Fruit fly (Drosophila melanogaster) whole organism, wandering third instar larva: ENCODE measurements around the gene CG43255.

Experiments
- Abd-B ChIP-seq: fragments of >200 bp; optimal IDR thresholded peaks from 2 replicates; lab custom pipeline; 2017; ENCODE audit warnings: missing biosample characterization, missing genetic modification characterization
- CG32264 ChIP-seq: fragments of 200-800 bp; sonication (Bioruptor generic); optimal IDR thresholded peaks from 2 replicates; lab custom pipeline; 2016; ENCODE audit warnings: missing biosample characterization, missing genetic modification characterization
- CG9705 ChIP-seq: fragments of 200-800 bp; sonication (Bioruptor generic); optimal IDR thresholded peaks from 2 replicates; lab custom pipeline; 2018; ENCODE audit warnings: missing biosample characterization, mild to moderate bottlenecking, missing genetic modification characterization
- CrebA ChIP-seq: fragments of 200-800 bp; sonication (Bioruptor generic); optimal IDR thresholded peaks from 2 replicates; lab custom pipeline; 2016; ENCODE audit warnings: missing biosample characterization, mild to moderate bottlenecking, missing genetic modification characterization, borderline replicate concordance
- Dfd ChIP-seq: fragments of >200 bp; optimal IDR thresholded peaks from 2 replicates; lab custom pipeline; 2017; ENCODE audit warnings: missing biosample characterization, missing genetic modification characterization
- Dif ChIP-seq: fragments of 200-275, 200-300 bp; sonication (Bioruptor generic); optimal IDR thresholded peaks from 2 replicates; lab custom pipeline; 2018; ENCODE audit warnings: missing biosample characterization, missing genetic modification characterization; ENCODE audit not compliant: partially characterized antibody
- GATAd ChIP-seq: sonication (Bioruptor generic); optimal IDR thresholded peaks from 2 replicates; lab custom pipeline; 2016; ENCODE audit warnings: missing biosample characterization, missing genetic modification characterization
- HLH106 ChIP-seq: fragments of 200-800 bp; optimal IDR thresholded peaks from 3 replicates; lab custom pipeline; 2019; ENCODE audit warnings: missing biosample characterization, mild to moderate bottlenecking, missing genetic modification characterization, moderate library complexity
- Hnf4 ChIP-seq: fragments of 200-800 bp; sonication (Bioruptor generic); optimal IDR thresholded peaks from 2 replicates; lab custom pipeline; 2016; ENCODE audit warnings: missing biosample characterization, mild to moderate bottlenecking, missing genetic modification characterization
- Hr78 ChIP-seq: fragments of >200 bp; optimal IDR thresholded peaks from 2 replicates; lab custom pipeline; 2017; ENCODE audit warnings: missing biosample characterization, missing genetic modification characterization
- Hr83 ChIP-seq: fragments of 200-300 bp; sonication (Bioruptor generic); optimal IDR thresholded peaks from 2 replicates; lab custom pipeline; 2016; ENCODE audit warnings: missing biosample characterization, mild to moderate bottlenecking, missing genetic modification characterization, moderate library complexity; ENCODE audit not compliant: poor library complexity, severe bottlenecking
- Jra ChIP-seq: sonication (Bioruptor generic); optimal IDR thresholded peaks from 2 replicates; lab custom pipeline; 2016; ENCODE audit warnings: missing biosample characterization, missing genetic modification characterization
- Mio ChIP-seq: sonication (Bioruptor generic); optimal IDR thresholded peaks from 2 replicates; lab custom pipeline; 2016; ENCODE audit warnings: missing biosample characterization, missing genetic modification characterization
- N ChIP-seq: fragments of >200 bp; optimal IDR thresholded peaks from 2 replicates; lab custom pipeline; 2018; ENCODE audit warnings: missing biosample characterization, missing external identifiers, missing genetic modification characterization
- OdsH ChIP-seq: fragments of 200-800 bp; sonication (Bioruptor generic); optimal IDR thresholded peaks from 2 replicates; lab custom pipeline; 2016; ENCODE audit warnings: missing biosample characterization, mild to moderate bottlenecking, missing genetic modification characterization
- Rel ChIP-seq, 2 experiments: fragments of 200-800 bp; sonication (Bioruptor generic) in 1 of 2; optimal IDR thresholded peaks; 2 replicates in 1 of 2; 3 replicates in 1 of 2; lab custom pipeline; 2016 to 2019; ENCODE audit warnings: mild to moderate bottlenecking in 2 of 2, missing biosample characterization in 2 of 2, missing genetic modification characterization in 2 of 2, moderate library complexity in 1 of 2
- Sp1 ChIP-seq: fragments of 200-800 bp; sonication (Bioruptor generic); optimal IDR thresholded peaks from 3 replicates; lab custom pipeline; 2019; ENCODE audit warnings: missing biosample characterization, mild to moderate bottlenecking, missing genetic modification characterization, moderate library complexity
- Vsx2 ChIP-seq: fragments of 200-300, 225-300 bp; sonication (Bioruptor generic); optimal IDR thresholded peaks from 2 replicates; lab custom pipeline; 2018; ENCODE audit warnings: missing biosample characterization, missing genetic modification characterization; ENCODE audit not compliant: partially characterized antibody
- br ChIP-seq: fragments of 200-800 bp; sonication (Bioruptor generic); optimal IDR thresholded peaks from 2 replicates; lab custom pipeline; 2016; ENCODE audit warnings: missing biosample characterization, missing genetic modification characterization
- brk ChIP-seq: fragments of 200-800 bp; sonication (Bioruptor generic); optimal IDR thresholded peaks from 2 replicates; lab custom pipeline; 2016; ENCODE audit warnings: missing biosample characterization, mild to moderate bottlenecking, missing genetic modification characterization
- dl ChIP-seq, 2 experiments: fragments of 175-275, 200-275 bp in 1 of 2; fragments of 200-275 bp in 1 of 2; sonication (Bioruptor generic); optimal IDR thresholded peaks; lab custom pipeline; 2018; ENCODE audit warnings: mild to moderate bottlenecking in 2 of 2, missing biosample characterization in 2 of 2, missing genetic modification characterization in 2 of 2, moderate library complexity in 2 of 2; ENCODE audit not compliant: partially characterized antibody in 2 of 2, insufficient read depth in 1 of 2
- dmrt93B ChIP-seq: fragments of 200-800 bp; sonication (Bioruptor generic); optimal IDR thresholded peaks from 2 replicates; lab custom pipeline; 2018; ENCODE audit warnings: missing biosample characterization, mild to moderate bottlenecking, missing genetic modification characterization
- dsf ChIP-seq: sonication (Bioruptor generic); optimal IDR thresholded peaks from 2 replicates; lab custom pipeline; 2016; ENCODE audit warnings: missing biosample characterization, missing genetic modification characterization, borderline replicate concordance
- ey ChIP-seq: fragments of 200-800 bp; sonication (Bioruptor generic); optimal IDR thresholded peaks from 2 replicates; lab custom pipeline; 2016; ENCODE audit warnings: missing biosample characterization, missing genetic modification characterization
- foxo ChIP-seq, 2 experiments: fragments of 200-800 bp; sonication (Bioruptor generic); optimal IDR thresholded peaks; 2 replicates in 1 of 2; 3 replicates in 1 of 2; lab custom pipeline; 2016 to 2017; ENCODE audit warnings: missing biosample characterization in 2 of 2, missing genetic modification characterization in 2 of 2
- fru ChIP-seq: fragments of 200-800 bp; sonication (Bioruptor generic); optimal IDR thresholded peaks from 3 replicates; lab custom pipeline; 2016; ENCODE audit warnings: missing biosample characterization, mild to moderate bottlenecking, missing genetic modification characterization
- h ChIP-seq: fragments of 200-800 bp; sonication (Bioruptor generic); optimal IDR thresholded peaks from 3 replicates; lab custom pipeline; 2016; ENCODE audit warnings: missing biosample characterization, mild to moderate bottlenecking, missing genetic modification characterization
- jim ChIP-seq: fragments of 175-275, 200-325 bp; sonication (Bioruptor generic); optimal IDR thresholded peaks from 2 replicates; lab custom pipeline; 2016; ENCODE audit warnings: missing biosample characterization, mild to moderate bottlenecking, missing genetic modification characterization
- lola ChIP-seq: fragments of >200 bp; optimal IDR thresholded peaks from 2 replicates; lab custom pipeline; 2017; ENCODE audit warnings: missing biosample characterization, missing genetic modification characterization
- pan ChIP-seq: fragments of >200 bp; optimal IDR thresholded peaks from 2 replicates; lab custom pipeline; 2017
- psq ChIP-seq: fragments of 200-800 bp; sonication (Bioruptor generic); optimal IDR thresholded peaks from 3 replicates; lab custom pipeline; 2017; ENCODE audit warnings: missing biosample characterization, mild to moderate bottlenecking, missing genetic modification characterization, moderate library complexity
- rgr ChIP-seq: fragments of 200-800 bp; sonication (Bioruptor generic); optimal IDR thresholded peaks from 3 replicates; lab custom pipeline; 2016; ENCODE audit warnings: missing biosample characterization, mild to moderate bottlenecking, missing genetic modification characterization
- sage ChIP-seq: fragments of 200-800 bp; sonication (Bioruptor generic); optimal IDR thresholded peaks from 2 replicates; lab custom pipeline; 2016; ENCODE audit warnings: missing biosample characterization, mild to moderate bottlenecking, missing genetic modification characterization
- sv ChIP-seq: fragments of 200-800 bp; sonication (Bioruptor generic); optimal IDR thresholded peaks from 3 replicates; lab custom pipeline; 2016; ENCODE audit warnings: missing biosample characterization, missing genetic modification characterization
- tai ChIP-seq: sonication (Bioruptor generic); optimal IDR thresholded peaks from 2 replicates; lab custom pipeline; 2016; ENCODE audit warnings: missing biosample characterization, missing genetic modification characterization
- usp ChIP-seq: fragments of >200 bp; optimal IDR thresholded peaks from 2 replicates; lab custom pipeline; 2017; ENCODE audit warnings: missing biosample characterization, missing genetic modification characterization
- woc ChIP-seq: sonication (Bioruptor generic); optimal IDR thresholded peaks from 2 replicates; lab custom pipeline; 2016; ENCODE audit warnings: missing biosample characterization, mild to moderate bottlenecking, missing genetic modification characterization

CG43255 gene

DNA sequence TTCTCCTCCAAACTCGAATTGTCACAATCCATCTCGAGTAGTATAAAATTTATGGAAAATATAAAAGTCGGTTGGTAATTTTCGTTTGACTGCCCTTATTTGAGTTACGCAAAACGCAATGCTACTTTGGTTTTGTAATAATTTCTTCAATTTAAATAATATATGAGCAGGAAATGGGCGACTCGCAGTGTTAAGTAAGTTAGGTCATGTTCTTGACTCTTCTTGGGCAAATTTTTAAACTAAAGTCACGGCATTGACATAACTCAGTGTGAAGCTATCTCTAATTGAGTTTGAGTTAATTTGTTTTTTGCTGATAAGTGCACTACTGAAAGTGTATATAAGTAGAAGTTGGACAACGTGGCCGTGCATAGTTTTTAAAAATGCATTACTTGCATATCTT is at the start of gene CG43255, which contains the start of gene CG12661:
Gene CG43255, plus strand, starts transcription at position 374 of the 400 bp plus-strand sequence.
Gene CG12661, minus strand, starts transcription at position 101 of the 400 bp plus-strand sequence.
- TF ChIP-seq jim (GFP tag; lab: Kevin White, UChicago), result no peak
- TF ChIP-seq GATAd (GFP tag; lab: Kevin White, UChicago), result no peak
- no peak for TF ChIP-seq h (GFP tag; lab: Kevin White, UChicago)
- no peak for TF ChIP-seq Dif (GFP tag; lab: Kevin White, UChicago)
- no peak for TF ChIP-seq usp
- no peak for TF ChIP-seq Mio
- TF ChIP-seq CrebA (GFP tag; lab: Kevin White, UChicago), result no peak
- TF ChIP-seq dl (GFP tag; optimal IDR thresholded peaks at IDR 0.05; lab: Kevin White, UChicago; ENCODE audit: insufficient read depth in 1 of 2, partially characterized antibody in 2 of 2), result no peak
- TF ChIP-seq CG9705 (GFP tag; lab: Kevin White, UChicago), result no peak
- no peak for TF ChIP-seq Abd-B (GFP tag; lab: Kevin White, UChicago)
- no peak for TF ChIP-seq fru (GFP tag; lab: Kevin White, UChicago)
- TF ChIP-seq psq (GFP tag; lab: Kevin White, UChicago), result no peak
- TF ChIP-seq Hr78 (GFP tag; lab: Kevin White, UChicago), result no peak
- TF ChIP-seq brk (GFP tag; lab: Kevin White, UChicago), result no peak

DNA sequence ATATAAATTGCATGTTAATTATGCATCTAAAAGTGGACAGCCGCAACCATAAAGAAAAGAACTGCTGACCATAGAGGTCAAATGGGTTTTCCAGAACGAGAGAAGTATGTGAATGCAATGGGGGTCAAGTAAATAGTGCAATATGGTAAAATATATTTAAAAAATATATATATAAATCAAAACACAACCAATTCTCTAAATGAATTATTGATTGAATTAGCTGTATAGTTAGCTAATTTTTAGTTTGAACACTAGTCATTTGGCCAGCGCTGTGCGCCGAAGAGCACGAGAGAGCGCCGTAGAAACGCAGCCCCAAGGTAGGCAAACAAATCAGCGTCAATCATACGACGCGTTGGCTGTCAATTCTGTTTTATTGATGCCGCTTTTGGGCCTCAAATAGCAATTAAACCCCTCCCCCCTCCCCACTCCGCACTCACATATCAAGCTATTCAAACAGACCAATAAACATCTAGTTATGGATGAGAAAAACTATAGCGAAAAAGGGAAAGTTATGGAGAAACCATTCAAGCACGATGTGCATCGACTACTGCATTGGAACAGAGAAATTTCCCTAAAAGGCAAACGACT is 44.7 kb upstream of the CG43255 start:
- TF ChIP-seq Jra (GFP tag; lab: Kevin White, UChicago) (no peak), dl (GFP tag; optimal IDR thresholded peaks at IDR 0.05; lab: Kevin White, UChicago; ENCODE audit: insufficient read depth in 1 of 2, partially characterized antibody in 2 of 2) (no peak), rgr (peak; percentile 63), woc (GFP tag; lab: Kevin White, UChicago) (no peak), Hnf4 (GFP tag; lab: Kevin White, UChicago) (no peak), Hr83 (GFP tag; lab: Kevin White, UChicago) (no peak), N (GFP tag; lab: Kevin White, UChicago) (no peak), fru (GFP tag; lab: Kevin White, UChicago) (no peak), brk (GFP tag; lab: Kevin White, UChicago) (no peak), lola (GFP tag; lab: Kevin White, UChicago) (no peak), Hr78 (GFP tag; lab: Kevin White, UChicago) (no peak), Abd-B (GFP tag; lab: Kevin White, UChicago) (no peak), CG32264 (GFP tag; lab: Kevin White, UChicago) (no peak), br (GFP tag; lab: Kevin White, UChicago) (no peak), Mio (no peak), Sp1 (GFP tag; lab: Kevin White, UChicago) (peak; percentile 12), CrebA (GFP tag; lab: Kevin White, UChicago) (no peak), Vsx2 (no peak), HLH106 (tag; lab: Kevin White, UChicago) (peak; percentile 45), ey (GFP tag; lab: Kevin White, UChicago) (peak; percentile 12), Rel (GFP tag; optimal IDR thresholded peaks at IDR 0.05; lab: Kevin White, UChicago) (no peak), Rel (tag; optimal IDR thresholded peaks at IDR 0.05; lab: Kevin White, UChicago) (no peak), usp (no peak), psq (GFP tag; lab: Kevin White, UChicago) (peak; percentile 37), Dif (GFP tag; lab: Kevin White, UChicago) (no peak), h (GFP tag; lab: Kevin White, UChicago) (peak; percentile 29), OdsH (GFP tag; lab: Kevin White, UChicago) (peak; percentile 10), dsf (GFP tag; lab: Kevin White, UChicago) (no peak), GATAd (GFP tag; lab: Kevin White, UChicago) (no peak), sv (peak; percentile 7), tai (GFP tag; lab: Kevin White, UChicago) (no peak), CG9705 (GFP tag; lab: Kevin White, UChicago) (no peak), pan (lab: Kevin White, UChicago) (no peak), dmrt93B (GFP tag; lab: Kevin White, UChicago) (no peak), foxo (GFP tag; optimal IDR thresholded peaks at IDR 0.05; lab: Kevin White, UChicago) (peak in 1 of 2 experiments; percentile 54), sage (GFP tag; lab: Kevin White, UChicago) (no peak), Dfd (GFP tag; lab: Kevin White, UChicago) (no peak)
